Worm (Caenorhabditis elegans) whole organism, L3 larva: Measurements from ENCODE around the gene T01D1.8.

Experiments used
- aly-2 ChIP-seq: fragments of 150-350 bp; optimal IDR thresholded peaks from 2 replicates; lab custom pipeline; 2014; ENCODE audit warnings: missing biosample characterization, missing genetic modification characterization
- nhr-76 ChIP-seq: fragments of 150-350 bp; sonication (generic microtip); optimal IDR thresholded peaks from 5 replicates; lab custom pipeline; 2014; ENCODE audit warnings: missing biosample characterization, missing genetic modification characterization
- unc-39 ChIP-seq: sonication (generic microtip); optimal IDR thresholded peaks from 4 replicates; lab custom pipeline; 2017; ENCODE audit warnings: missing biosample characterization, missing genetic modification characterization
- ztf-4 ChIP-seq: fragments of 150-350 bp; optimal IDR thresholded peaks from 2 replicates; lab custom pipeline; 2014; ENCODE audit warnings: missing biosample characterization, missing genetic modification characterization

ce11 chrII:146933-147332, 39.6 kb upstream of the T01D1.8 start, which contains the start of gene T25D3.4:
- TF ChIP-seq nhr-76 (tag; lab: Kevin White, UChicago) (no peak), aly-2 (tag; lab: Kevin White, UChicago) (no peak), unc-39 (tag; lab: Kevin White, UChicago) (no peak), ztf-4 (tag; lab: Kevin White, UChicago) (no peak)
